Worm (Caenorhabditis elegans) whole organism, L3 larva: ENCODE measurements around the gene fbxa-208.

Experiments
- ama-1 ChIP-seq: fragments of 150-350 bp; optimal IDR thresholded peaks from 2 replicates; lab custom pipeline; 2018
- snpc-4 ChIP-seq: fragments of 150-350 bp; optimal IDR thresholded peaks from 2 replicates; lab custom pipeline; 2014; ENCODE audit warnings: missing biosample characterization, missing genetic modification characterization

- no peak for TF ChIP-seq ama-1 (lab: Kevin White, UChicago)
- no peak for TF ChIP-seq snpc-4 (tag; lab: Kevin White, UChicago)
Measured at ce11 chrIII:1308887-1309286, 52.3 kb downstream of the fbxa-208 start, which contains the start of gene Y82E9BL.12.
